Worm (Caenorhabditis elegans): ENCODE results near the gene clec-8.

- no peak for TF ChIP-seq unc-55 (GFP tag; optimal IDR thresholded peaks at IDR 0.05)
- TF ChIP-seq sox-2 (GFP tag; IDR thresholded peaks at IDR 0.05), result no peak
- TF ChIP-seq nfya-1 (tag; optimal IDR thresholded peaks at IDR 0.05), result no peak
- TF ChIP-seq pha-2 (tag; optimal IDR thresholded peaks at IDR 0.05), result no peak
- no peak for TF ChIP-seq K02D7.2 (tag; optimal IDR thresholded peaks at IDR 0.05)
- TF ChIP-seq ceh-19 (GFP tag; optimal IDR thresholded peaks at IDR 0.05), result no peak
- no peak for TF ChIP-seq dmd-4 (tag; optimal IDR thresholded peaks at IDR 0.05; ENCODE audit: borderline replicate concordance)
Observed at ce11 chrII:12560210-12560609, 17.7 kb downstream of the clec-8 start, which contains the start of gene F49C5.12.

Measured in whole organism, late embryonic.